Fruit fly (Drosophila melanogaster) S2 (cell line): ENCODE measurements around the gene PhKgamma.

Experiments
- CG8478 ChIP-seq: fragments of >200 bp; optimal IDR thresholded peaks from 2 replicates; lab custom pipeline; 2018
- CTCF ChIP-seq, 2 experiments: fragments of >200 bp; optimal IDR thresholded peaks; 2 replicates each; lab custom pipeline; 2018

DNA sequence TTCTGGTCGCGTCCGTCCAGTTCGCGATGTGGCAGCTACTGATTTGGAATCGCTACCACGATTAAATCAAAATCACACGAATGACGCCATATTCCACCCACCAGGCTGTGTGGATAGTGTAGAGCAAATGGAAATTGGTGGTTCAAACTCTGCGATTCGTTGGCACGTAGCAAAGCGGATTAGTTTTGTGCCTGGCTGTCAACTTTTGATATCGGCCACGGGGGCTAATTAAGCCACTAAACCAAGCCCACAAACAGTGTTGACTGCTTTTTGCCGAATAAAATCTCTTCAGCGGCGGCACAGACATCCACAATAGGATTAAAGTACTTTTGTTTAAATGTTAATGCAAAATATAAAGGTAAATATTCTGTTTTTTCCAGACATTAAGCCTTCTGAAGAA lies 36.7 kb downstream of the PhKgamma start, which contains the start of gene inaF-C:
- TF ChIP-seq CG8478 (lab: Kevin White, UChicago) (no peak), CTCF (optimal IDR thresholded peaks at IDR 0.05; lab: Kevin White, UChicago) (no peak)
